Worm (Caenorhabditis elegans) whole organism, L1 larva: ENCODE measurements around the gene gbh-1.

ENCODE experiments used
- F16B12.6 ChIP-seq: fragments of 150-350 bp; optimal IDR thresholded peaks from 2 replicates; lab custom pipeline; 2014; ENCODE audit warnings: missing biosample characterization, missing genetic modification characterization
- Y116A8C.19 ChIP-seq: sonication (generic microtip); optimal IDR thresholded peaks from 2 replicates; lab custom pipeline; 2016; ENCODE audit warnings: missing compliant biosample characterization, missing genetic modification characterization, borderline replicate concordance
- aha-1 ChIP-seq: fragments of 150-350 bp; optimal IDR thresholded peaks from 2 replicates; lab custom pipeline; 2014; ENCODE audit warnings: missing biosample characterization, missing genetic modification characterization
- alr-1 ChIP-seq: fragments of 200-800 bp; sonication (Bioruptor generic); optimal IDR thresholded peaks from 2 replicates; lab custom pipeline; 2018; ENCODE audit warnings: borderline replicate concordance, mild to moderate bottlenecking, missing genetic modification characterization, missing compliant biosample characterization
- ceh-8 ChIP-seq: fragments of 200-800 bp; sonication (Bioruptor generic); optimal IDR thresholded peaks from 2 replicates; lab custom pipeline; 2018; ENCODE audit warnings: mild to moderate bottlenecking, missing genetic modification characterization, moderate library complexity, missing compliant biosample characterization
- ceh-82 ChIP-seq, 3 experiments: fragments of 150-350 bp in 1 of 3; sonication (generic microtip) in 2 of 3; optimal IDR thresholded peaks; 2 replicates each; lab custom pipeline; 2014 to 2017; ENCODE audit warnings: missing biosample characterization in 3 of 3, missing genetic modification characterization in 3 of 3
- ceh-88 ChIP-seq: fragments of 200-800 bp; sonication (Bioruptor generic); IDR thresholded peaks from 2 replicates; pipeline ENCODE4 v1.3.6; 2022; ENCODE audit warnings: missing genetic modification characterization, missing compliant biosample characterization
- ceh-90 ChIP-seq: sonication (generic microtip); optimal IDR thresholded peaks from 2 replicates; lab custom pipeline; 2016; ENCODE audit warnings: missing genetic modification characterization, missing compliant biosample characterization
- dpl-1 ChIP-seq, 3 experiments: fragments of 150-350 bp in 2 of 3; sonication (generic microtip) in 1 of 3; optimal IDR thresholded peaks; 2 replicates each; lab custom pipeline; 2014 to 2017; ENCODE audit warnings: missing biosample characterization in 3 of 3, missing genetic modification characterization in 3 of 3, missing genetic modification reagents in 3 of 3
- dsc-1 ChIP-seq: sonication (generic microtip); optimal IDR thresholded peaks from 2 replicates; lab custom pipeline; 2016; ENCODE audit warnings: mild to moderate bottlenecking, missing genetic modification characterization, missing compliant biosample characterization
- efl-1 ChIP-seq, 4 experiments: fragments of 150-350 bp; optimal IDR thresholded peaks in 3 of 4; peaks in 1 of 4; 1 replicate in 1 of 4; 2 replicates in 3 of 4; lab custom pipeline; 2014; ENCODE audit warnings: missing biosample characterization in 2 of 4, missing genetic modification characterization in 2 of 4, missing genetic modification reagents in 2 of 4
- egl-13 ChIP-seq: sonication (generic microtip); optimal IDR thresholded peaks from 2 replicates; lab custom pipeline; 2016; ENCODE audit warnings: missing genotype, missing genetic modification reagents, missing genetic modification characterization, missing compliant biosample characterization
- elt-3 ChIP-seq, 6 experiments: fragments of 150-350 bp in 1 of 6; sonication (generic microtip); optimal IDR thresholded peaks; 2 replicates each; lab custom pipeline; 2017 to 2018; ENCODE audit warnings: missing biosample characterization in 6 of 6, missing genetic modification characterization in 6 of 6, inconsistent platforms in 1 of 6
- ets-5 ChIP-seq: fragments of 200-800 bp; sonication (Bioruptor generic); IDR thresholded peaks from 2 replicates; pipeline ENCODE4 v1.3.6; 2022; ENCODE audit warnings: missing genetic modification characterization, missing compliant biosample characterization
- fkh-4 ChIP-seq: sonication (generic microtip); optimal IDR thresholded peaks from 2 replicates; lab custom pipeline; 2016; ENCODE audit warnings: missing compliant biosample characterization, missing genetic modification characterization, borderline replicate concordance
- fkh-8 ChIP-seq: sonication (generic microtip); optimal IDR thresholded peaks from 2 replicates; lab custom pipeline; 2016; ENCODE audit warnings: mild to moderate bottlenecking, missing genetic modification characterization, missing compliant biosample characterization
- fos-1 ChIP-seq: fragments of 150-350 bp; optimal IDR thresholded peaks from 2 replicates; lab custom pipeline; 2014; ENCODE audit warnings: missing biosample characterization, missing genetic modification characterization
- hlh-17 ChIP-seq: fragments of 200-800 bp; sonication (Bioruptor generic); optimal IDR thresholded peaks from 2 replicates; lab custom pipeline; 2018; ENCODE audit warnings: missing genetic modification characterization, mild to moderate bottlenecking, missing compliant biosample characterization, moderate library complexity, borderline replicate concordance
- hpl-2 ChIP-seq: fragments of 150-350 bp; optimal IDR thresholded peaks from 2 replicates; lab custom pipeline; 2014; ENCODE audit warnings: missing biosample characterization, missing genetic modification reagents, missing genetic modification characterization
- jun-1 ChIP-seq: fragments of 150-350 bp; optimal IDR thresholded peaks from 2 replicates; lab custom pipeline; 2014; ENCODE audit warnings: missing biosample characterization, missing genetic modification reagents, missing genetic modification characterization
- lin-13 ChIP-seq: fragments of 150-350 bp; optimal IDR thresholded peaks from 2 replicates; lab custom pipeline; 2014; ENCODE audit warnings: missing biosample characterization, missing genetic modification reagents, missing genetic modification characterization
- lin-39 ChIP-seq: fragments of 150-350 bp; optimal IDR thresholded peaks from 2 replicates; lab custom pipeline; 2014; ENCODE audit warnings: missing biosample characterization, missing genetic modification reagents, missing genetic modification characterization
- lir-3 ChIP-seq: sonication (generic microtip); optimal IDR thresholded peaks from 2 replicates; lab custom pipeline; 2016; ENCODE audit warnings: mild to moderate bottlenecking, missing genetic modification characterization, moderate library complexity, missing compliant biosample characterization; ENCODE audit not compliant: poor library complexity
- mab-9 ChIP-seq: fragments of 200-800 bp; sonication (Bioruptor generic); IDR thresholded peaks from 2 replicates; pipeline ENCODE4 v1.3.6; 2022; ENCODE audit warnings: missing genetic modification reagents, missing genetic modification characterization, missing compliant biosample characterization
- mdl-1 ChIP-seq, 2 experiments: fragments of 150-350 bp; optimal IDR thresholded peaks; 2 replicates each; lab custom pipeline; 2014 to 2017; ENCODE audit warnings: missing biosample characterization in 2 of 2, missing genetic modification characterization in 2 of 2, inconsistent platforms in 1 of 2
- mef-2 ChIP-seq: fragments of 150-350 bp; optimal IDR thresholded peaks from 2 replicates; lab custom pipeline; 2014; ENCODE audit warnings: missing biosample characterization, missing genetic modification characterization
- mep-1 ChIP-seq: fragments of 150-350 bp; optimal IDR thresholded peaks from 2 replicates; lab custom pipeline; 2014; ENCODE audit warnings: missing biosample characterization, missing genetic modification characterization
- nhr-12 ChIP-seq: sonication (generic microtip); optimal IDR thresholded peaks from 2 replicates; lab custom pipeline; 2017; ENCODE audit warnings: missing biosample characterization, missing genetic modification characterization
- nhr-20 ChIP-seq: sonication (generic microtip); optimal IDR thresholded peaks from 2 replicates; lab custom pipeline; 2016; ENCODE audit warnings: mild to moderate bottlenecking, missing genetic modification characterization, missing compliant biosample characterization
- nhr-237 ChIP-seq: fragments of 150-350 bp; optimal IDR thresholded peaks from 2 replicates; lab custom pipeline; 2014; ENCODE audit warnings: missing biosample characterization, missing genetic modification characterization
- nhr-47 ChIP-seq: sonication (generic microtip); optimal IDR thresholded peaks from 2 replicates; lab custom pipeline; 2016; ENCODE audit warnings: mild to moderate bottlenecking, missing genetic modification characterization, moderate library complexity, missing compliant biosample characterization
- nhr-84 ChIP-seq: sonication (generic microtip); optimal IDR thresholded peaks from 2 replicates; lab custom pipeline; 2017; ENCODE audit warnings: missing biosample characterization, missing genetic modification characterization
- nhr-90 ChIP-seq: sonication (generic microtip); optimal IDR thresholded peaks from 2 replicates; lab custom pipeline; 2016; ENCODE audit warnings: mild to moderate bottlenecking, missing genetic modification characterization, missing compliant biosample characterization; ENCODE audit not compliant: poor library complexity
- pax-3 ChIP-seq: fragments of 200-800 bp; sonication (Bioruptor generic); optimal IDR thresholded peaks from 2 replicates; lab custom pipeline; 2018; ENCODE audit warnings: mild to moderate bottlenecking, missing genetic modification characterization, moderate library complexity, missing compliant biosample characterization
- pqm-1 ChIP-seq: sonication (generic microtip); optimal IDR thresholded peaks from 3 replicates; lab custom pipeline; 2017; ENCODE audit warnings: missing biosample characterization, missing genetic modification characterization
- rnt-1 ChIP-seq: sonication (generic microtip); optimal IDR thresholded peaks from 2 replicates; lab custom pipeline; 2016; ENCODE audit warnings: mild to moderate bottlenecking, missing genetic modification characterization, moderate library complexity, missing compliant biosample characterization
- sox-4 ChIP-seq: sonication (generic microtip); optimal IDR thresholded peaks from 2 replicates; lab custom pipeline; 2016; ENCODE audit warnings: missing genetic modification characterization, missing compliant biosample characterization
- sptf-1 ChIP-seq: fragments of 150-350 bp; optimal IDR thresholded peaks from 2 replicates; lab custom pipeline; 2014; ENCODE audit warnings: missing biosample characterization, missing genetic modification characterization
- sup-37 ChIP-seq: fragments of 200-800 bp; sonication (Bioruptor generic); optimal IDR thresholded peaks from 2 replicates; lab custom pipeline; 2018; ENCODE audit warnings: mild to moderate bottlenecking, missing genetic modification characterization, missing compliant biosample characterization
- swsn-7 ChIP-seq: sonication (generic microtip); optimal IDR thresholded peaks from 2 replicates; lab custom pipeline; 2016; ENCODE audit warnings: missing genetic modification characterization, missing compliant biosample characterization
- tbx-2 ChIP-seq: sonication (generic microtip); optimal IDR thresholded peaks from 2 replicates; lab custom pipeline; 2016; ENCODE audit warnings: missing genetic modification characterization, missing compliant biosample characterization
- unc-130 ChIP-seq: fragments of 150-350 bp; optimal IDR thresholded peaks from 2 replicates; lab custom pipeline; 2017; ENCODE audit warnings: missing biosample characterization, missing genetic modification characterization, inconsistent platforms
- unc-30 ChIP-seq: sonication (generic microtip); optimal IDR thresholded peaks from 2 replicates; lab custom pipeline; 2017; ENCODE audit warnings: missing biosample characterization, missing genetic modification characterization
- unc-98 ChIP-seq: fragments of 200-800 bp; sonication (Bioruptor generic); IDR thresholded peaks from 2 replicates; pipeline ENCODE4 v1.3.6; 2022; ENCODE audit warnings: missing genetic modification characterization, missing compliant biosample characterization
- vab-15 ChIP-seq: sonication (generic microtip); optimal IDR thresholded peaks from 2 replicates; lab custom pipeline; 2017; ENCODE audit warnings: missing genotype, mild to moderate bottlenecking, missing genetic modification characterization, missing compliant biosample characterization
- zag-1 ChIP-seq: fragments of 150-350 bp; optimal IDR thresholded peaks from 2 replicates; lab custom pipeline; 2014; ENCODE audit warnings: missing biosample characterization, missing genetic modification characterization
- zip-4 ChIP-seq: fragments of 200-800 bp; sonication (Bioruptor generic); optimal IDR thresholded peaks from 2 replicates; lab custom pipeline; 2018; ENCODE audit warnings: mild to moderate bottlenecking, missing genetic modification characterization, moderate library complexity, missing compliant biosample characterization
- ztf-11 ChIP-seq, 2 experiments: sonication (generic microtip); optimal IDR thresholded peaks; 2 replicates each; lab custom pipeline; 2016 to 2017; ENCODE audit warnings: missing genetic modification characterization in 2 of 2, missing biosample characterization in 1 of 2, missing compliant biosample characterization in 1 of 2

gbh-1 gene

ce11 chrII:10717124-10717523 is 23.5 kb upstream of the gbh-1 start, which contains the start of gene C09G5.13:
C09G5.13 (plus strand) TSS chrII:10717424.
- TF ChIP-seq efl-1 (optimal IDR thresholded peaks at IDR 0.05; lab: Kevin White, UChicago) (no peak), efl-1 (GFP tag; optimal IDR thresholded peaks at IDR 0.05 in 1 of 2; lab: Kevin White, UChicago) (peak in 1 of 2 experiments; percentile 31), lin-39 (no peak)
- TF ChIP-seq, all 84 proteins: peak for 1

DNA sequence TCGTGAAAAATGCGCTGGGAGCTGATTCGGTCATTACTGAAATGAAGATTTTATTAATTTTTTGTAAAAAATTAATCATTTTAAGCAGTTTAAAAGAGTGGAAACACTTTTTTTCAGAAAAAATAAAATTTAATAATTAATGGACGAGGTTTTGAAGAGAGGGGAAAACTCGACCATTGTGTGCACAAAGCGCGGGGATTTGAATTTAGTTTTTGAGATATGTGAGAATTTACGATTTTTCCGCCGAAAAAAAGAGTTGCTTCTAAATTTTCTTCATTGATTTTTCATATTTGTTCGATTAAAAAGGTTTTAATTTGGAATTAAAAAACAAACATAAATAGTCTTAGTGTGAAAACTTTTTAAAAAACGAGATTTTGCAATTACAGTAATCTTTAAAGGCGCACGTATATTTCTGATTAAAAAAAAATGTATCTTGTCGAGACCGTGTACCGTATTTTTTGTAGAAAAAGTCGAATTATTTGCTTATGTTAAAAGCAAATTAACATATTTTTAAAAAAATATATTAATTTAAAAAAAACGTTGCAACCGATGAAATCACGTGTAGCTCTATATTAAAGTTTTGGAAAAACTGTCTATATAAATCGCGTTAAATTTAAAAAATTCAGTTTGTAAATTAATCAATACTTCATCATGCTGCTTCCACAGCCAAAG is 20.8 kb upstream of the gbh-1 start, which contains the start of the genes dph-2 and C09G5.7:
dph-2 (minus strand) TSS at position 36 of the 672 bp plus-strand sequence.
C09G5.7 (plus strand) TSS at position 622 of the 672 bp plus-strand sequence.
- TF ChIP-seq ceh-8 (no peak), mep-1 (tag; lab: Kevin White, UChicago) (peak; percentile 24), dpl-1 (GFP tag; optimal IDR thresholded peaks at IDR 0.05; lab: Kevin White, UChicago) (peak; percentile 81 to 90 (median 87)), fkh-8 (no peak), fos-1 (tag; lab: Kevin White, UChicago) (no peak), sox-4 (tag; lab: Kevin White, UChicago) (peak; percentile 30), nhr-90 (tag; lab: Kevin White, UChicago) (peak; percentile 35), aha-1 (tag; lab: Kevin White, UChicago) (no peak), F16B12.6 (tag; lab: Kevin White, UChicago) (no peak), zag-1 (tag; lab: Kevin White, UChicago) (no peak), rnt-1 (peak; percentile 82), ztf-11 (tag; optimal IDR thresholded peaks at IDR 0.05; lab: Kevin White, UChicago) (peak in 1 of 2 experiments; percentile 45), nhr-12 (tag; lab: Kevin White, UChicago) (no peak), ceh-88 (GFP tag; lab: Robert Waterston, UW) (no peak), nhr-84 (tag; lab: Kevin White, UChicago) (no peak), vab-15 (tag; lab: Kevin White, UChicago) (no peak), mdl-1 (tag; optimal IDR thresholded peaks at IDR 0.05; lab: Kevin White, UChicago) (no peak), elt-3 (tag; optimal IDR thresholded peaks at IDR 0.05; lab: Kevin White, UChicago) (no peak), pax-3 (tag; lab: Kevin White, UChicago) (no peak), hpl-2 (no peak), sptf-1 (tag; lab: Kevin White, UChicago) (no peak), sup-37 (GFP tag; lab: Kevin White, UChicago) (no peak), Y116A8C.19 (tag; lab: Kevin White, UChicago) (no peak), hlh-17 (GFP tag; lab: Kevin White, UChicago) (no peak), mab-9 (GFP tag; lab: Robert Waterston, UW) (no peak), ets-5 (GFP tag; lab: Robert Waterston, UW) (no peak), zip-4 (no peak), lin-13 (GFP tag; lab: Kevin White, UChicago) (no peak), swsn-7 (tag; lab: Kevin White, UChicago) (no peak), tbx-2 (tag; lab: Kevin White, UChicago) (peak; percentile 51), egl-13 (no peak), unc-98 (GFP tag; lab: Robert Waterston, UW) (no peak), dsc-1 (tag; lab: Kevin White, UChicago) (peak; percentile 7), lir-3 (tag; lab: Kevin White, UChicago) (peak; percentile 69), jun-1 (no peak), nhr-20 (tag; lab: Kevin White, UChicago) (no peak), efl-1 (optimal IDR thresholded peaks at IDR 0.05; lab: Kevin White, UChicago) (peak; percentile 74 to 90), efl-1 (GFP tag; optimal IDR thresholded peaks at IDR 0.05 in 1 of 2; lab: Kevin White, UChicago) (peak; percentile 89 to 99), nhr-237 (tag; lab: Kevin White, UChicago) (no peak), alr-1 (tag; lab: Kevin White, UChicago) (no peak), pqm-1 (no peak), ceh-90 (tag; lab: Kevin White, UChicago) (peak; percentile 70), fkh-4 (tag; lab: Kevin White, UChicago) (peak; percentile 10), ceh-82 (tag; optimal IDR thresholded peaks at IDR 0.05; lab: Kevin White, UChicago) (no peak), mef-2 (tag; lab: Kevin White, UChicago) (no peak), unc-130 (tag; lab: Kevin White, UChicago) (no peak), nhr-47 (tag; lab: Kevin White, UChicago) (no peak), unc-30 (tag; lab: Kevin White, UChicago) (no peak)
